Fruit fly (Drosophila melanogaster): ENCODE measurements around the gene CG33966.
A peak's percentile ranks its signal among the peaks of the same experiment; 100 is the strongest.

The CG33966 gene

dm6 chr3L:1279685-1280084 is 45.8 kb downstream of the CG33966 start (continued):
- TF ChIP-seq acj6 (GFP tag; optimal IDR thresholded peaks at IDR 0.05) (peak; percentile 56), CG1621 (tag; optimal IDR thresholded peaks at IDR 0.05) (peak; percentile 8), CG6163 (GFP tag; IDR thresholded peaks at IDR 0.05) (peak; percentile 58; the same call in 2 of the 3 replicates), ss (GFP tag; optimal IDR thresholded peaks at IDR 0.05) (peak; percentile 3 to 15), salr (GFP tag; optimal IDR thresholded peaks at IDR 0.05) (peak; percentile 15 to 22), Sox14 (GFP tag; optimal IDR thresholded peaks at IDR 0.05) (peak; percentile 45), dsx (GFP tag; optimal IDR thresholded peaks at IDR 0.05; ENCODE audit: poor library complexity, severe bottlenecking) (no peak), net (GFP tag; optimal IDR thresholded peaks at IDR 0.05) (peak; percentile 21), Eip93F (GFP tag; optimal IDR thresholded peaks at IDR 0.05) (no peak), CG3919 (GFP tag; optimal IDR thresholded peaks at IDR 0.05) (no peak), Lpt (GFP tag; optimal IDR thresholded peaks at IDR 0.05) (peak; percentile 16), dac (GFP tag; optimal IDR thresholded peaks at IDR 0.05) (no peak), Hr39 (GFP tag; optimal IDR thresholded peaks at IDR 0.05) (peak; percentile 27), CG15336 (GFP tag; IDR thresholded peaks at IDR 0.05) (peak; percentile 62), eg (GFP tag; IDR thresholded peaks at IDR 0.05) (peak; percentile 55; the same call in 2 of the 3 replicates)

dm6 chr3L:1280890-1281622 is 47.1 kb downstream of the CG33966 start:
- TF ChIP-seq OdsH (GFP tag; optimal IDR thresholded peaks at IDR 0.05) = no peak
- no peak for TF ChIP-seq CG10669 (GFP tag; optimal IDR thresholded peaks at IDR 0.05)
- no peak for TF ChIP-seq dac (GFP tag; optimal IDR thresholded peaks at IDR 0.05)
- no peak for TF ChIP-seq CG10631 (GFP tag; optimal IDR thresholded peaks at IDR 0.05)
- TF ChIP-seq CG6808 (GFP tag; optimal IDR thresholded peaks at IDR 0.05) = no peak
- no peak for TF ChIP-seq cyc (GFP tag; optimal IDR thresholded peaks at IDR 0.05)
- TF ChIP-seq CG9139 (GFP tag; optimal IDR thresholded peaks at IDR 0.05) = no peak
- TF ChIP-seq salr (GFP tag; optimal IDR thresholded peaks at IDR 0.05) = no peak
- no peak for TF ChIP-seq net (GFP tag; optimal IDR thresholded peaks at IDR 0.05)
- TF ChIP-seq acj6 (GFP tag; optimal IDR thresholded peaks at IDR 0.05) = no peak
- TF ChIP-seq Hr4 (GFP tag; optimal IDR thresholded peaks at IDR 0.05) = no peak
- no peak for TF ChIP-seq CG15336 (GFP tag; IDR thresholded peaks at IDR 0.05)

Measured in whole organism, prepupa.